Worm (Caenorhabditis elegans) whole organism, young adult: Measurements from ENCODE around the gene yap-1.

Experiments used
- F10E7.11 ChIP-seq: sonication (generic microtip); optimal IDR thresholded peaks from 2 replicates; lab custom pipeline; 2017; ENCODE audit warnings: mild to moderate bottlenecking, missing genetic modification characterization, moderate library complexity, missing compliant biosample characterization
- T26A5.8 ChIP-seq: sonication (generic microtip); optimal IDR thresholded peaks from 2 replicates; lab custom pipeline; 2016; ENCODE audit warnings: missing genetic modification characterization, missing compliant biosample characterization
- ama-1 ChIP-seq, 3 experiments: fragments of 150-350 bp in 1 of 3; sonication (generic microtip) in 2 of 3; optimal IDR thresholded peaks; 2 replicates each; lab custom pipeline; 2014 to 2018; ENCODE audit warnings: missing biosample characterization in 2 of 3, missing genetic modification characterization in 2 of 3, missing genetic modification reagents in 2 of 3
- athp-1 ChIP-seq: sonication (generic microtip); optimal IDR thresholded peaks from 2 replicates; lab custom pipeline; 2017; ENCODE audit warnings: mild to moderate bottlenecking, missing genetic modification characterization, missing compliant biosample characterization
- hmg-20 ChIP-seq: fragments of 200-800 bp; sonication (Bioruptor generic); IDR thresholded peaks from 2 replicates; pipeline ENCODE4 v1.3.6; 2022; ENCODE audit warnings: missing genetic modification reagents, missing genetic modification characterization, missing compliant biosample characterization
- mxl-1 ChIP-seq: sonication (generic microtip); optimal IDR thresholded peaks from 2 replicates; lab custom pipeline; 2016; ENCODE audit warnings: missing genetic modification characterization, missing compliant biosample characterization
- nhr-90 ChIP-seq: sonication (generic microtip); optimal IDR thresholded peaks from 2 replicates; lab custom pipeline; 2016; ENCODE audit warnings: missing genotype, mild to moderate bottlenecking, missing genetic modification characterization, missing compliant biosample characterization
- pha-4 ChIP-seq: fragments of 150-350 bp; sonication (generic microtip); optimal IDR thresholded peaks from 2 replicates; lab custom pipeline; 2014; ENCODE audit warnings: missing biosample characterization, missing genetic modification reagents, missing genetic modification characterization
- repo-1 ChIP-seq: sonication (generic microtip); optimal IDR thresholded peaks from 2 replicates; lab custom pipeline; 2017; ENCODE audit warnings: mild to moderate bottlenecking, missing genetic modification characterization, missing compliant biosample characterization
- snpc-4 ChIP-seq, 5 experiments: fragments of 150-350 bp in 1 of 5; sonication (generic microtip) in 4 of 5; optimal IDR thresholded peaks; 2 replicates each; lab custom pipeline; 2014 to 2018; ENCODE audit warnings: missing genetic modification characterization in 5 of 5, missing biosample characterization in 3 of 5, antibody characterized with exemption in 2 of 5, mild to moderate bottlenecking in 2 of 5, missing compliant biosample characterization in 2 of 5, missing genotype in 2 of 5, moderate library complexity in 2 of 5, missing genetic modification reagents in 1 of 5
- ztf-22 ChIP-seq: fragments of 200-800 bp; sonication (Bioruptor generic); optimal IDR thresholded peaks from 2 replicates; lab custom pipeline; 2018; ENCODE audit warnings: mild to moderate bottlenecking, missing genetic modification characterization, moderate library complexity, missing compliant biosample characterization

DNA sequence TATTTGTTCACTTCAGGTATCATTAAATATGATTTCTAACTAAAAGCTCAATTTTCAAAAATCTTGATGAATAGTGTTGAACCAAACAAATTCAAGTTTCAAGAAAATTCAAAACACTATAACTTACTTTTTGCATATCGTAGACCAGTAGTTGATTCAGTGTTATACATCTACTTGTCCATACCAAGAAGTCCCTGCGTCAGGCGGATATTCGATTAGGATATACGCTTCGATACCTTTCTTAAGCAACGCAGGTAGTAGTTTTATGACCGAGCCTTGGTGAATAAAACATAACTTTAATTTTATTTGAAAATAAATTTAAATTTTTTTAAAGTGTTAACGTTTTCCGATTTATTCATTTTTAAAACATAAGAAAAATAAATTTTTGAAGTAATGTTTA, 16.4 kb upstream of the yap-1 start:
- TF ChIP-seq repo-1 (tag; lab: Kevin White, UChicago) (no peak), athp-1 (tag; lab: Kevin White, UChicago) (no peak), snpc-4 (GFP tag; optimal IDR thresholded peaks at IDR 0.05; lab: Kevin White, UChicago) (no peak), snpc-4 (tag; optimal IDR thresholded peaks at IDR 0.05; lab: Kevin White, UChicago) (no peak), ztf-22 (GFP tag; lab: Kevin White, UChicago) (no peak), ama-1 (optimal IDR thresholded peaks at IDR 0.05; lab: Kevin White, UChicago) (no peak), ama-1 (GFP tag; optimal IDR thresholded peaks at IDR 0.05; lab: Kevin White, UChicago) (no peak), hmg-20 (GFP tag; lab: Robert Waterston, UW) (no peak), pha-4 (tag; lab: Kevin White, UChicago) (no peak), T26A5.8 (no peak), mxl-1 (no peak), F10E7.11 (tag; lab: Kevin White, UChicago) (no peak), nhr-90 (tag; lab: Kevin White, UChicago) (no peak)
